Worm (Caenorhabditis elegans): Measurements from ENCODE around the gene F38A5.8.

- TF ChIP-seq nhr-12 (tag; optimal IDR thresholded peaks at IDR 0.05): no peak
- no peak for TF ChIP-seq ama-1 (optimal IDR thresholded peaks at IDR 0.05)
- TF ChIP-seq unc-62 (GFP tag; optimal IDR thresholded peaks at IDR 0.05): no peak
Observed at ce11 chrIV:6601213-6601724, 1.7 kb downstream of the F38A5.8 start, which contains the start of gene sup-36.
